Fruit fly (Drosophila melanogaster) whole organism, embryonic: ENCODE measurements around the gene Tom70.

Experiments
- Ada2b ChIP-seq: fragments of 200-800 bp; sonication (Bioruptor generic); IDR thresholded peaks from 2 replicates; pipeline ENCODE4 v1.3.6; 2022; ENCODE audit warnings: missing biosample characterization, missing genetic modification characterization
- CG10274 ChIP-seq: fragments of 200-800 bp; sonication (Bioruptor generic); optimal IDR thresholded peaks from 3 replicates; lab custom pipeline; 2017; ENCODE audit warnings: missing biosample characterization, mild to moderate bottlenecking, missing genetic modification characterization
- CG12104 ChIP-seq: fragments of 200-800 bp; sonication (Bioruptor generic); optimal IDR thresholded peaks from 3 replicates; lab custom pipeline; 2016; ENCODE audit warnings: missing biosample characterization, missing genetic modification characterization
- CG12155 ChIP-seq: fragments of 200-800 bp; sonication (Bioruptor generic); optimal IDR thresholded peaks from 3 replicates; lab custom pipeline; 2016; ENCODE audit warnings: missing biosample characterization, missing genetic modification characterization
- CG12299 ChIP-seq: fragments of 200-800 bp; sonication (Bioruptor generic); optimal IDR thresholded peaks from 2 replicates; lab custom pipeline; 2018; ENCODE audit warnings: missing biosample characterization, mild to moderate bottlenecking, missing genetic modification characterization
- CG13624 ChIP-seq: fragments of 200-800 bp; sonication (Bioruptor generic); optimal IDR thresholded peaks from 2 replicates; lab custom pipeline; 2016; ENCODE audit warnings: missing biosample characterization, missing genetic modification characterization
- CG16779 ChIP-seq: fragments of 200-800 bp; sonication (Bioruptor generic); IDR thresholded peaks from 2 replicates; pipeline ENCODE4 v1.3.6; 2022; ENCODE audit warnings: missing biosample characterization, missing genetic modification characterization
- CG17361 ChIP-seq: fragments of 200-800 bp; sonication (Bioruptor generic); IDR thresholded peaks from 3 replicates; pipeline ENCODE4 v1.3.6; 2022; ENCODE audit warnings: missing biosample characterization, missing genetic modification characterization
- CG2199 ChIP-seq: fragments of 200-800 bp; sonication (Bioruptor generic); IDR thresholded peaks from 3 replicates; pipeline ENCODE4 v1.3.6; 2022; ENCODE audit warnings: missing biosample characterization, missing genetic modification characterization
- CG30403 ChIP-seq: fragments of 200-800 bp; sonication (Bioruptor generic); optimal IDR thresholded peaks from 3 replicates; lab custom pipeline; 2016; ENCODE audit warnings: missing biosample characterization, missing genetic modification characterization
- CG32767 ChIP-seq: fragments of 200-800 bp; sonication (Bioruptor generic); IDR thresholded peaks from 2 replicates; pipeline ENCODE4 v1.3.6; 2022; ENCODE audit warnings: missing biosample characterization, missing genetic modification characterization
- CG34224 ChIP-seq: fragments of 200-800 bp; sonication (Bioruptor generic); IDR thresholded peaks from 3 replicates; pipeline ENCODE4 v1.3.6; 2022; ENCODE audit warnings: missing biosample characterization, missing genetic modification characterization; ENCODE audit not compliant: partially characterized antibody
- CG3995 ChIP-seq: fragments of 200-800 bp; sonication (Bioruptor generic); optimal IDR thresholded peaks from 3 replicates; lab custom pipeline; 2016; ENCODE audit warnings: missing biosample characterization, missing genetic modification characterization
- CG4404 ChIP-seq: fragments of 200-800 bp; sonication (Bioruptor generic); IDR thresholded peaks from 2 replicates; pipeline ENCODE4 v1.3.6; 2022; ENCODE audit warnings: missing biosample characterization, missing genetic modification characterization
- CG4707 ChIP-seq: fragments of 200-800 bp; sonication (Bioruptor generic); optimal IDR thresholded peaks from 2 replicates; lab custom pipeline; 2018; ENCODE audit warnings: missing biosample characterization, mild to moderate bottlenecking, missing genetic modification characterization, moderate library complexity
- CG6683 ChIP-seq: fragments of 200-800 bp; sonication (Bioruptor generic); optimal IDR thresholded peaks from 2 replicates; lab custom pipeline; 2017; ENCODE audit warnings: missing biosample characterization, mild to moderate bottlenecking, missing genetic modification characterization, missing genetic modification reagents
- CG6854 ChIP-seq: fragments of 200-800 bp; sonication (Bioruptor generic); optimal IDR thresholded peaks from 3 replicates; lab custom pipeline; 2017; ENCODE audit warnings: missing biosample characterization, mild to moderate bottlenecking, missing genetic modification characterization
- CG7963 ChIP-seq: fragments of 200-800 bp; sonication (Bioruptor generic); IDR thresholded peaks from 3 replicates; pipeline ENCODE4 v1.3.6; 2022; ENCODE audit warnings: missing biosample characterization, missing genetic modification characterization; ENCODE audit not compliant: partially characterized antibody
- E2f1 ChIP-seq: fragments of 200-800 bp; sonication (Bioruptor generic); IDR thresholded peaks from 2 replicates; pipeline ENCODE4 v1.3.6; 2022; ENCODE audit warnings: missing biosample characterization, missing genetic modification characterization
- Ets97D ChIP-seq: fragments of 200-800 bp; sonication (Bioruptor generic); optimal IDR thresholded peaks from 3 replicates; lab custom pipeline; 2016; ENCODE audit warnings: missing biosample characterization, missing genetic modification characterization
- Gug ChIP-seq: fragments of 200-800 bp; sonication (Bioruptor generic); IDR thresholded peaks from 4 replicates; pipeline ENCODE4 v1.3.6; 2022; ENCODE audit warnings: missing biosample characterization, missing genetic modification characterization
- Hr3 ChIP-seq: fragments of 200-800 bp; sonication (Bioruptor generic); optimal IDR thresholded peaks from 3 replicates; lab custom pipeline; 2016; ENCODE audit warnings: missing biosample characterization, missing genetic modification characterization
- MTF-1 ChIP-seq: fragments of 200-800 bp; sonication (Bioruptor generic); optimal IDR thresholded peaks from 2 replicates; lab custom pipeline; 2018; ENCODE audit warnings: missing biosample characterization, mild to moderate bottlenecking, missing genetic modification characterization, borderline replicate concordance
- Meics ChIP-seq: fragments of 200-800 bp; sonication (Bioruptor generic); optimal IDR thresholded peaks from 2 replicates; lab custom pipeline; 2017; ENCODE audit warnings: missing biosample characterization, mild to moderate bottlenecking, missing genetic modification characterization
- Sry-β ChIP-seq: fragments of 200-800 bp; sonication (Bioruptor generic); optimal IDR thresholded peaks from 2 replicates; lab custom pipeline; 2018; ENCODE audit warnings: missing biosample characterization, mild to moderate bottlenecking, missing genetic modification characterization, moderate library complexity
- Ssrp ChIP-seq: fragments of 200-800 bp; sonication (Bioruptor generic); optimal IDR thresholded peaks from 2 replicates; lab custom pipeline; 2018; ENCODE audit warnings: missing biosample characterization, mild to moderate bottlenecking, missing genetic modification characterization, moderate library complexity
- Tbp ChIP-seq: fragments of >200 bp; optimal IDR thresholded peaks from 2 replicates; lab custom pipeline; 2018; ENCODE audit warnings: missing biosample characterization, missing genetic modification characterization
- Trl ChIP-seq, 3 experiments: fragments of >200 bp in 2 of 3; fragments of 200-800 bp in 1 of 3; sonication (Bioruptor generic) in 1 of 3; optimal IDR thresholded peaks; 2 replicates in 1 of 3; 3 replicates in 2 of 3; lab custom pipeline; 2016 to 2017; ENCODE audit warnings: missing biosample characterization in 1 of 3, missing genetic modification characterization in 1 of 3
- Vsx1 ChIP-seq: fragments of 200-800 bp; sonication (Bioruptor generic); optimal IDR thresholded peaks from 2 replicates; lab custom pipeline; 2017; ENCODE audit warnings: missing biosample characterization, mild to moderate bottlenecking, missing genetic modification characterization, missing genetic modification reagents
- YL-1 ChIP-seq: fragments of 200-800 bp; sonication (Bioruptor generic); optimal IDR thresholded peaks from 3 replicates; lab custom pipeline; 2017; ENCODE audit warnings: missing biosample characterization, mild to moderate bottlenecking, missing genetic modification characterization
- abd-A ChIP-seq: fragments of 200-800 bp; sonication (Bioruptor generic); optimal IDR thresholded peaks from 3 replicates; lab custom pipeline; 2019; ENCODE audit warnings: missing biosample characterization, mild to moderate bottlenecking, missing genetic modification characterization, moderate library complexity
- ac ChIP-seq: fragments of 200-800 bp; sonication (Bioruptor generic); optimal IDR thresholded peaks from 3 replicates; lab custom pipeline; 2017; ENCODE audit warnings: missing biosample characterization, mild to moderate bottlenecking, missing genetic modification characterization
- bowl ChIP-seq: fragments of 200-800 bp; sonication (Bioruptor generic); IDR thresholded peaks from 2 replicates; pipeline ENCODE4 v1.3.6; 2022; ENCODE audit warnings: missing biosample characterization, missing genetic modification characterization
- crol ChIP-seq: fragments of 200-800 bp; sonication (Bioruptor generic); IDR thresholded peaks from 2 replicates; pipeline ENCODE4 v1.3.6; 2022; ENCODE audit warnings: missing biosample characterization, missing genetic modification characterization
- dmrt99B ChIP-seq: fragments of 200-800 bp; sonication (Bioruptor generic); optimal IDR thresholded peaks from 2 replicates; lab custom pipeline; 2018; ENCODE audit warnings: missing biosample characterization, mild to moderate bottlenecking, missing genetic modification characterization, moderate library complexity
- fd102C ChIP-seq: fragments of 200-800 bp; sonication (Bioruptor generic); optimal IDR thresholded peaks from 2 replicates; lab custom pipeline; 2018; ENCODE audit warnings: missing biosample characterization, mild to moderate bottlenecking, missing genetic modification characterization, moderate library complexity
- gsb ChIP-seq: fragments of 200-800 bp; sonication (Bioruptor generic); IDR thresholded peaks from 2 replicates; pipeline ENCODE4 v1.3.6; 2022; ENCODE audit warnings: missing biosample characterization, missing genetic modification characterization
- gsb-n ChIP-seq: fragments of 200-800 bp; sonication (Bioruptor generic); optimal IDR thresholded peaks from 3 replicates; lab custom pipeline; 2018; ENCODE audit warnings: missing biosample characterization, mild to moderate bottlenecking, missing genetic modification characterization
- gt ChIP-seq: fragments of 200-800 bp; sonication (Bioruptor generic); IDR thresholded peaks from 2 replicates; pipeline ENCODE4 v1.3.6; 2022; ENCODE audit warnings: missing biosample characterization, missing genetic modification characterization
- hth ChIP-seq: fragments of >200 bp; optimal IDR thresholded peaks from 2 replicates; lab custom pipeline; 2017; ENCODE audit warnings: inconsistent platforms
- jing ChIP-seq: fragments of 200-800 bp; sonication (Bioruptor generic); optimal IDR thresholded peaks from 2 replicates; lab custom pipeline; 2018; ENCODE audit warnings: missing biosample characterization, mild to moderate bottlenecking, missing genetic modification characterization
- lilli ChIP-seq: fragments of 200-800 bp; sonication (Bioruptor generic); optimal IDR thresholded peaks from 3 replicates; lab custom pipeline; 2016; ENCODE audit warnings: missing biosample characterization, missing genetic modification characterization
- pum ChIP-seq: fragments of 200-800 bp; sonication (Bioruptor generic); optimal IDR thresholded peaks from 2 replicates; lab custom pipeline; 2016; ENCODE audit warnings: missing biosample characterization, missing genetic modification characterization
- ranshi ChIP-seq: fragments of 200-800 bp; sonication (Bioruptor generic); IDR thresholded peaks from 2 replicates; pipeline ENCODE4 v1.3.6; 2022; ENCODE audit warnings: missing biosample characterization, missing genetic modification characterization
- sima ChIP-seq: fragments of 200-800 bp; sonication (Bioruptor generic); optimal IDR thresholded peaks from 2 replicates; lab custom pipeline; 2016; ENCODE audit warnings: missing biosample characterization, missing genetic modification characterization
- ssp ChIP-seq: fragments of 200-800 bp; sonication (Bioruptor generic); IDR thresholded peaks from 2 replicates; pipeline ENCODE4 v1.3.6; 2022; ENCODE audit warnings: missing biosample characterization, missing genetic modification characterization
- tin ChIP-seq: fragments of 200-800 bp; sonication (Bioruptor generic); optimal IDR thresholded peaks from 3 replicates; lab custom pipeline; 2016; ENCODE audit warnings: missing biosample characterization, missing genetic modification characterization
- tna ChIP-seq: fragments of 200-800 bp; sonication (Bioruptor generic); IDR thresholded peaks from 2 replicates; pipeline ENCODE4 v1.3.6; 2022; ENCODE audit warnings: missing biosample characterization, missing genetic modification characterization; ENCODE audit not compliant: partially characterized antibody
- toy ChIP-seq: fragments of 200-800 bp; sonication (Bioruptor generic); IDR thresholded peaks from 2 replicates; pipeline ENCODE4 v1.3.6; 2022; ENCODE audit warnings: missing biosample characterization, missing genetic modification characterization
- usp ChIP-seq: fragments of >200 bp; optimal IDR thresholded peaks from 2 replicates; lab custom pipeline; 2017; ENCODE audit warnings: missing biosample characterization, missing genetic modification characterization

Gene Tom70

dm6 chr2L:12010877-12011666 is 27.2 kb downstream of the Tom70 start (continued):
- TF ChIP-seq Ssrp (tag; lab: Kevin White, UChicago) (peak; percentile 90), Sry-β (no peak), CG3995 (GFP tag; lab: Kevin White, UChicago) (peak; percentile 73), Vsx1 (GFP tag; lab: Kevin White, UChicago) (peak; percentile 92), sima (GFP tag; lab: Kevin White, UChicago) (no peak), gsb-n (peak; percentile 68), tna (GFP tag; lab: Robert Waterston, UW) (no peak), dmrt99B (tag; lab: Kevin White, UChicago) (peak; percentile 92), CG7963 (GFP tag; lab: Robert Waterston, UW) (no peak), CG17361 (GFP tag; lab: Robert Waterston, UW) (no peak), E2f1 (GFP tag; lab: Robert Waterston, UW) (no peak), ssp (GFP tag; lab: Robert Waterston, UW) (no peak), ac (peak; percentile 51), CG12104 (GFP tag; lab: Kevin White, UChicago) (peak; percentile 68), hth (lab: Kevin White, UChicago) (no peak), CG12299 (tag; lab: Kevin White, UChicago) (peak; percentile 91), CG12155 (GFP tag; lab: Kevin White, UChicago) (peak; percentile 85), CG4707 (GFP tag; lab: Kevin White, UChicago) (no peak), pum (GFP tag; lab: Kevin White, UChicago) (peak; percentile 67), Trl (optimal IDR thresholded peaks at IDR 0.05; lab: Kevin White, UChicago) (no peak), Trl (GFP tag; optimal IDR thresholded peaks at IDR 0.05; lab: Kevin White, UChicago) (peak; percentile 38), CG4404 (GFP tag; lab: Robert Waterston, UW) (no peak), Hr3 (GFP tag; lab: Kevin White, UChicago) (peak; percentile 88), gsb (no peak), usp (GFP tag; lab: Kevin White, UChicago) (no peak), CG6854 (GFP tag; lab: Kevin White, UChicago) (peak; percentile 90), abd-A (tag; lab: Kevin White, UChicago) (peak; percentile 100), crol (GFP tag; lab: Robert Waterston, UW) (no peak), CG10274 (GFP tag; lab: Kevin White, UChicago) (peak; percentile 76), MTF-1 (peak; percentile 52), lilli (GFP tag; lab: Kevin White, UChicago) (peak; percentile 93), CG34224 (no peak), Meics (GFP tag; lab: Kevin White, UChicago) (peak; percentile 95), fd102C (GFP tag; lab: Kevin White, UChicago) (peak; percentile 36), YL-1 (GFP tag; lab: Kevin White, UChicago) (peak; percentile 77), Ada2b (GFP tag; lab: Robert Waterston, UW) (no peak), Tbp (GFP tag; lab: Kevin White, UChicago) (no peak), CG13624 (GFP tag; lab: Kevin White, UChicago) (peak; percentile 16), toy (GFP tag; lab: Robert Waterston, UW) (no peak), CG30403 (peak; percentile 94), bowl (no peak), CG6683 (peak; percentile 83), CG16779 (GFP tag; lab: Robert Waterston, UW) (no peak), Gug (peak; percentile 84), tin (GFP tag; lab: Kevin White, UChicago) (peak; percentile 85), jing (no peak), Ets97D (GFP tag; lab: Kevin White, UChicago) (no peak), CG2199 (GFP tag; lab: Robert Waterston, UW) (no peak), gt (GFP tag; lab: Robert Waterston, UW) (no peak), ranshi (GFP tag; lab: Robert Waterston, UW) (no peak), CG32767 (no peak)
